Fruit fly (Drosophila melanogaster): ENCODE results near the gene Mcm3.

Mcm3 gene

dm6 chrX:5329266-5329898 is 5.7 kb downstream of the Mcm3 start, which contains the start of the genes CG3309 and XRCC1 (continued):
- TF ChIP-seq CHES-1-like (GFP tag; optimal IDR thresholded peaks at IDR 0.05): no peak
- TF ChIP-seq Max (GFP tag; optimal IDR thresholded peaks at IDR 0.05): peak; percentile 4
- TF ChIP-seq bsh (GFP tag; optimal IDR thresholded peaks at IDR 0.05): peak in 1 of 2 experiments; percentile 51
- TF ChIP-seq maf-S (GFP tag; optimal IDR thresholded peaks at IDR 0.05): no peak
- no peak for TF ChIP-seq Bteb2 (GFP tag; optimal IDR thresholded peaks at IDR 0.05)
- peak; percentile 47 for TF ChIP-seq bcd (GFP tag; optimal IDR thresholded peaks at IDR 0.05)
- TF ChIP-seq gce (GFP tag; IDR thresholded peaks at IDR 0.05): no peak
- no peak for TF ChIP-seq CG17912 (GFP tag; optimal IDR thresholded peaks at IDR 0.05)
- peak; percentile 45; the same call in 1 of the 2 replicates for TF ChIP-seq CG4404 (GFP tag; IDR thresholded peaks at IDR 0.05)
- TF ChIP-seq CG34224 (GFP tag; IDR thresholded peaks at IDR 0.05; ENCODE audit: partially characterized antibody): peak; percentile 65
- no peak for TF ChIP-seq NK7.1 (GFP tag; optimal IDR thresholded peaks at IDR 0.05)
- no peak for TF ChIP-seq CG16779 (GFP tag; IDR thresholded peaks at IDR 0.05)
- TF ChIP-seq chn (GFP tag; optimal IDR thresholded peaks at IDR 0.05): peak; percentile 19
- no peak for TF ChIP-seq CG7745 (tag; optimal IDR thresholded peaks at IDR 0.05)
- TF ChIP-seq Mes4 (GFP tag; optimal IDR thresholded peaks at IDR 0.05): no peak
- TF ChIP-seq CG6791 (GFP tag; IDR thresholded peaks at IDR 0.05; ENCODE audit: partially characterized antibody): peak; percentile 84
- TF ChIP-seq CG18599 (GFP tag; optimal IDR thresholded peaks at IDR 0.05): no peak
- peak; percentile 53 for TF ChIP-seq CG13424 (tag; optimal IDR thresholded peaks at IDR 0.05)
- peak; percentile 28; the same call in 1 of the 2 replicates for TF ChIP-seq CG6272 (GFP tag; IDR thresholded peaks at IDR 0.05)
- no peak for TF ChIP-seq Sox100B (GFP tag; optimal IDR thresholded peaks at IDR 0.05)
- peak; percentile 48; the same call in 1 of the 2 replicates for TF ChIP-seq ssp (GFP tag; IDR thresholded peaks at IDR 0.05)
- no peak for TF ChIP-seq Camta (GFP tag; optimal IDR thresholded peaks at IDR 0.05)
- peak; percentile 93 for TF ChIP-seq row (GFP tag; IDR thresholded peaks at IDR 0.05)
- no peak for TF ChIP-seq Myb (GFP tag; optimal IDR thresholded peaks at IDR 0.05)
- peak; percentile 94 for TF ChIP-seq CG31441 (GFP tag; IDR thresholded peaks at IDR 0.05)
- TF ChIP-seq chif (GFP tag; optimal IDR thresholded peaks at IDR 0.05): peak in 1 of 2 experiments; percentile 15
- TF ChIP-seq Pdp1 (GFP tag; optimal IDR thresholded peaks at IDR 0.05): peak in 1 of 2 experiments; percentile 15
- TF ChIP-seq Sin3A (optimal IDR thresholded peaks at IDR 0.05): no peak
- no peak for TF ChIP-seq gfzf (GFP tag; optimal IDR thresholded peaks at IDR 0.05)
- TF ChIP-seq tio (GFP tag; optimal IDR thresholded peaks at IDR 0.05): no peak
- TF ChIP-seq h (optimal IDR thresholded peaks at IDR 0.05): no peak
- no peak for TF ChIP-seq Hr39 (optimal IDR thresholded peaks at IDR 0.05)
- peak; percentile 46 for TF ChIP-seq CG10209 (GFP tag; optimal IDR thresholded peaks at IDR 0.05)
- peak; percentile 66; the same call in 2 of the 3 replicates for TF ChIP-seq Aef1 (GFP tag; IDR thresholded peaks at IDR 0.05)
- TF ChIP-seq Dfd (GFP tag; optimal IDR thresholded peaks at IDR 0.05): no peak
- peak; percentile 14 for TF ChIP-seq CG30020 (tag; optimal IDR thresholded peaks at IDR 0.05)
- no peak for TF ChIP-seq odd (GFP tag; optimal IDR thresholded peaks at IDR 0.05)
- TF ChIP-seq dimm (GFP tag; IDR thresholded peaks at IDR 0.05): no peak
- TF ChIP-seq knrl (GFP tag; IDR thresholded peaks at IDR 0.05; ENCODE audit: partially characterized antibody): peak; percentile 91
- TF ChIP-seq H2.0 (GFP tag; IDR thresholded peaks at IDR 0.05): peak; percentile 59
- TF ChIP-seq Usf (GFP tag; optimal IDR thresholded peaks at IDR 0.05): no peak
- TF ChIP-seq en (GFP tag; optimal IDR thresholded peaks at IDR 0.05): no peak
- no peak for TF ChIP-seq luna (GFP tag; optimal IDR thresholded peaks at IDR 0.05)
- peak; percentile 61 for TF ChIP-seq phol (tag; optimal IDR thresholded peaks at IDR 0.05)
- peak; percentile 44; the same call in 1 of the 2 replicates for TF ChIP-seq esg (GFP tag; conservative IDR thresholded peaks at IDR 0.05)
- no peak for TF ChIP-seq jumu (GFP tag; optimal IDR thresholded peaks at IDR 0.05)
- peak; percentile 6 for TF ChIP-seq Lhr (GFP tag; optimal IDR thresholded peaks at IDR 0.05)
- peak; percentile 69 for TF ChIP-seq CG8924 (tag; optimal IDR thresholded peaks at IDR 0.05)
- TF ChIP-seq CG2199 (GFP tag; IDR thresholded peaks at IDR 0.05): no peak
- TF ChIP-seq CG12071 (GFP tag; optimal IDR thresholded peaks at IDR 0.05): no peak
- TF ChIP-seq CG18476 (GFP tag; optimal IDR thresholded peaks at IDR 0.05): peak; percentile 17
